Worm (Caenorhabditis elegans) whole organism, early embryonic: ENCODE data around the gene T14G12.6.

Experiments used
- B0310.2 ChIP-seq: sonication (generic microtip); optimal IDR thresholded peaks from 2 replicates; lab custom pipeline; 2016; ENCODE audit warnings: mild to moderate bottlenecking, missing genetic modification characterization, missing compliant biosample characterization
- aly-1 ChIP-seq: sonication (generic microtip); optimal IDR thresholded peaks from 2 replicates; lab custom pipeline; 2016; ENCODE audit warnings: missing genetic modification characterization, missing compliant biosample characterization
- ama-1 ChIP-seq: fragments of 150-350 bp; optimal IDR thresholded peaks from 2 replicates; lab custom pipeline; 2014
- ceh-13 ChIP-seq: fragments of 200-800 bp; sonication (Bioruptor generic); optimal IDR thresholded peaks from 2 replicates; lab custom pipeline; 2018; ENCODE audit warnings: mild to moderate bottlenecking, missing genetic modification characterization, missing compliant biosample characterization
- ceh-36 ChIP-seq: sonication (generic microtip); optimal IDR thresholded peaks from 2 replicates; lab custom pipeline; 2016; ENCODE audit warnings: missing genetic modification characterization, inconsistent platforms, missing compliant biosample characterization
- flt-1 ChIP-seq: fragments of 200-800 bp; sonication (Bioruptor generic); IDR thresholded peaks from 2 replicates; pipeline ENCODE4 v1.3.6; 2022; ENCODE audit warnings: missing genetic modification characterization, missing compliant biosample characterization
- hnd-1 ChIP-seq: sonication (generic microtip); optimal IDR thresholded peaks from 2 replicates; lab custom pipeline; 2016; ENCODE audit warnings: missing genetic modification characterization, missing compliant biosample characterization
- pes-1 ChIP-seq: fragments of 200-800 bp; sonication (Bioruptor generic); IDR thresholded peaks from 2 replicates; pipeline ENCODE4 v1.3.6; 2022; ENCODE audit warnings: missing genetic modification reagents, missing genetic modification characterization, missing compliant biosample characterization
- scrt-1 ChIP-seq: fragments of 200-800 bp; sonication (Bioruptor generic); IDR thresholded peaks from 2 replicates; pipeline ENCODE4 v1.3.6; 2022; ENCODE audit warnings: missing genetic modification characterization, missing compliant biosample characterization
- sea-1 ChIP-seq: fragments of 200-800 bp; sonication (Bioruptor generic); conservative IDR thresholded peaks from 2 replicates; pipeline ENCODE4 v1.3.6; 2022; ENCODE audit warnings: missing genetic modification characterization, missing compliant biosample characterization
- tbx-11 ChIP-seq: fragments of 200-800 bp; sonication (Bioruptor generic); IDR thresholded peaks from 2 replicates; pipeline ENCODE4 v1.3.6; 2022; ENCODE audit warnings: missing genetic modification characterization, missing compliant biosample characterization
- tbx-37 ChIP-seq: fragments of 200-800 bp; sonication (Bioruptor generic); conservative IDR thresholded peaks from 2 replicates; pipeline ENCODE4 v1.3.6; 2022; ENCODE audit warnings: missing genetic modification reagents, missing genetic modification characterization, missing compliant biosample characterization
- tra-4 ChIP-seq: sonication (generic microtip); optimal IDR thresholded peaks from 2 replicates; lab custom pipeline; 2017; ENCODE audit warnings: missing genetic modification characterization, missing compliant biosample characterization

DNA sequence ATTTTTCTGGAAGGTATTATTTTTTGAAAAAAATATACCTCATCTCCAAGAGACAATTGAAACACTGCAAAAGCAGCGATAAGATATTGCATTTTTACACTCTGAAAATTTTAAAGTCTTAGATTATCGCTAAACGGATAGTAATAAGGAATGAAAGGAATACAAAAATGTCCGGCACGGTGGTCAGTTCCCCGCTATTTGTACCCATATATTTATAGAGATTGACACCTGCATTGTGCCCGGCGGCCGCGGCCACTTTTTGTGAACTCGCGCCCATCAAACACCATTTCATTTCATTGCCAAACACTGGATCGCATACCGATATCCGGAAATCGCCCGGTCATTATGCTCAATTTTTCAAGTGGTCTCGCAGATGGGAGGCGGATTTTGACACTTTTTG lies 33.5 kb upstream of the T14G12.6 start, which contains the start of gene idpp-5:
- TF ChIP-seq B0310.2 (tag; lab: Kevin White, UChicago) (no peak), tbx-11 (GFP tag; lab: Robert Waterston, UW) (no peak), ama-1 (no peak), ceh-13 (no peak), tbx-37 (no peak), ceh-36 (tag; lab: Kevin White, UChicago) (no peak), pes-1 (GFP tag; lab: Robert Waterston, UW) (no peak), aly-1 (no peak), hnd-1 (tag; lab: Kevin White, UChicago) (no peak), sea-1 (GFP tag; lab: Robert Waterston, UW) (no peak), flt-1 (GFP tag; lab: Robert Waterston, UW) (no peak), scrt-1 (GFP tag; lab: Robert Waterston, UW) (no peak), tra-4 (no peak)
